In the genomic region with DNA sequence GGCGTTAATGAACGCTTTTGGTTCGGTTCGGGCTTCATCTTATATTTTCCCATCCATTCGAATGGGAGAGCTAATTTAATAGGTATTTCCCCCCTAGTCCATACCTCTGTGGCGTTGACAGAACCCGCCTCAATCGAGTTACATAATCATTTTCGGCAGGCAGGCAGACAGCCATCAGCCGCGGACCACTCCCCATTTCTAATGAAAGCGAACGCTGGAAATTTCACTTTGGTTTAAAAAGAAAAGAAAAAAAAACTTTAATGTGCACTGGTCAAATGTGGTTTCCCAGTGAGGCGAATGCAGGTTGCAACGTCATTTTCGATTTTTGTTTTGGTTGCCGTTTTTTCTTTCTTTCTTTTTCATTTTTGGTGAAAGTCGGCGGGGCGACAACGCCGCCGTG, we compare ENCODE assay signal across 3 fruit fly cellular contexts.
A peak's percentile ranks its signal among the peaks of the same experiment; 100 is the strongest.
TF ChIP-seq lines count a peak whose summit lies in the region.

No protein-coding gene starts in this region.

- TF ChIP-seq CTCF in whole organism, embryonic (GFP tag; optimal IDR thresholded peaks at IDR 0.05; lab: Kevin White, UChicago) = no peak

TF ChIP-seq in whole organism, embryonic, 481 proteins besides CTCF, POLR2A, EP300 and RAD21 (continues in another document):
- TF ChIP-seq oc (tag; optimal IDR thresholded peaks at IDR 0.05; lab: Kevin White, UChicago) (peak; percentile 39), Awh (GFP tag; IDR thresholded peaks at IDR 0.05; lab: Robert Waterston, UW) (peak; percentile 81), CG2202 (tag; optimal IDR thresholded peaks at IDR 0.05; lab: Kevin White, UChicago) (peak; percentile 21), CG10274 (GFP tag; optimal IDR thresholded peaks at IDR 0.05; lab: Kevin White, UChicago) (no peak), YL-1 (GFP tag; optimal IDR thresholded peaks at IDR 0.05; lab: Kevin White, UChicago) (no peak), CG10209 (GFP tag; optimal IDR thresholded peaks at IDR 0.05; lab: Kevin White, UChicago) (no peak), CG18262 (tag; optimal IDR thresholded peaks at IDR 0.05; lab: Kevin White, UChicago) (peak; percentile 22), CG8478 (optimal IDR thresholded peaks at IDR 0.05; lab: Kevin White, UChicago) (no peak), Vsx1 (GFP tag; optimal IDR thresholded peaks at IDR 0.05; lab: Kevin White, UChicago) (peak; percentile 50), crol (GFP tag; IDR thresholded peaks at IDR 0.05; lab: Robert Waterston, UW) (peak; percentile 30; the same call in 1 of the 2 replicates), CG10959 (GFP tag; IDR thresholded peaks at IDR 0.05; lab: Robert Waterston, UW) (no peak), HLHmδ (GFP tag; optimal IDR thresholded peaks at IDR 0.05; lab: Kevin White, UChicago) (no peak), gcm2 (GFP tag; optimal IDR thresholded peaks at IDR 0.05; lab: Kevin White, UChicago) (no peak), odd (GFP tag; optimal IDR thresholded peaks at IDR 0.05; lab: Kevin White, UChicago) (no peak), NC2α (GFP tag; optimal IDR thresholded peaks at IDR 0.05; lab: Kevin White, UChicago) (no peak), abd-A (tag; optimal IDR thresholded peaks at IDR 0.05; lab: Kevin White, UChicago) (peak; percentile 43), Adf1 (GFP tag; IDR thresholded peaks at IDR 0.05; lab: Robert Waterston, UW) (no peak), hth (optimal IDR thresholded peaks at IDR 0.05; lab: Kevin White, UChicago) (no peak), Blimp-1 (GFP tag; optimal IDR thresholded peaks at IDR 0.05; lab: Kevin White, UChicago) (peak; percentile 100), gfzf (GFP tag; optimal IDR thresholded peaks at IDR 0.05; lab: Kevin White, UChicago) (no peak), bsh (GFP tag; optimal IDR thresholded peaks at IDR 0.05; lab: Kevin White, UChicago) (peak in 1 of 2 experiments; percentile 32), Scr (GFP tag; IDR thresholded peaks at IDR 0.05; lab: Robert Waterston, UW; ENCODE audit: partially characterized antibody) (no peak), CG7745 (tag; optimal IDR thresholded peaks at IDR 0.05; lab: Kevin White, UChicago) (no peak), kni (GFP tag; optimal IDR thresholded peaks at IDR 0.05; lab: Kevin White, UChicago) (peak; percentile 85), gsb-n (tag; optimal IDR thresholded peaks at IDR 0.05; lab: Kevin White, UChicago) (peak; percentile 49), ro (GFP tag; IDR thresholded peaks at IDR 0.05; lab: Robert Waterston, UW) (no peak), gce (GFP tag; IDR thresholded peaks at IDR 0.05; lab: Robert Waterston, UW) (no peak), CG31388 (GFP tag; optimal IDR thresholded peaks at IDR 0.05; lab: Kevin White, UChicago) (no peak), Poxn (GFP tag; IDR thresholded peaks at IDR 0.05; lab: Robert Waterston, UW) (no peak), CG7271 (tag; optimal IDR thresholded peaks at IDR 0.05; lab: Kevin White, UChicago) (no peak)

TF ChIP-seq in whole organism, prepupa, 60 proteins besides CTCF, POLR2A, EP300 and RAD21:
- TF ChIP-seq CG1621 (tag; optimal IDR thresholded peaks at IDR 0.05; lab: Kevin White, UChicago) = no peak
- TF ChIP-seq Gug (GFP tag; IDR thresholded peaks at IDR 0.05; lab: Robert Waterston, UW) = no peak
- TF ChIP-seq Blimp-1 (GFP tag; optimal IDR thresholded peaks at IDR 0.05; lab: Kevin White, UChicago) = peak; percentile 96
- TF ChIP-seq eg (GFP tag; IDR thresholded peaks at IDR 0.05; lab: Robert Waterston, UW) = peak; percentile 47; the same call in 1 of the 3 replicates
- peak; percentile 25 for TF ChIP-seq dac (GFP tag; optimal IDR thresholded peaks at IDR 0.05; lab: Kevin White, UChicago)
- TF ChIP-seq CG6276 (GFP tag; optimal IDR thresholded peaks at IDR 0.05; lab: Kevin White, UChicago) = peak; percentile 49
- peak; percentile 22 for TF ChIP-seq CG6854 (GFP tag; optimal IDR thresholded peaks at IDR 0.05; lab: Kevin White, UChicago)
- TF ChIP-seq CG8119 (GFP tag; IDR thresholded peaks at IDR 0.05; lab: Robert Waterston, UW) = peak; percentile 56; the same call in 2 of the 3 replicates
- 0 out of 2 replicates have a peak, but pooled peaks have one; percentile 7 for TF ChIP-seq CG15336 (GFP tag; IDR thresholded peaks at IDR 0.05; lab: Robert Waterston, UW)
- TF ChIP-seq CG32006 (GFP tag; optimal IDR thresholded peaks at IDR 0.05; lab: Kevin White, UChicago) = peak; percentile 13

TF ChIP-seq in whole organism, pupa, 21 proteins besides CTCF, POLR2A, EP300 and RAD21:
- TF ChIP-seq Pif1A (GFP tag; optimal IDR thresholded peaks at IDR 0.05; lab: Kevin White, UChicago) (no peak), Ets98B (GFP tag; IDR thresholded peaks at IDR 0.05; lab: Robert Waterston, UW) (peak; percentile 12; the same call in 1 of the 2 replicates), EcR (GFP tag; optimal IDR thresholded peaks at IDR 0.05; lab: Kevin White, UChicago) (no peak), CG4496 (GFP tag; IDR thresholded peaks at IDR 0.05; lab: Robert Waterston, UW) (0 out of 3 replicates have a peak, but pooled peaks have one; percentile 13), Pif1B (GFP tag; optimal IDR thresholded peaks at IDR 0.05; lab: Kevin White, UChicago) (no peak), CG17806 (tag; optimal IDR thresholded peaks at IDR 0.05; lab: Kevin White, UChicago) (no peak), CG8159 (tag; optimal IDR thresholded peaks at IDR 0.05; lab: Kevin White, UChicago) (no peak), CG32121 (GFP tag; IDR thresholded peaks at IDR 0.05; lab: Robert Waterston, UW) (no peak), Snoo (tag; optimal IDR thresholded peaks at IDR 0.05; lab: Kevin White, UChicago) (peak; percentile 64)
